Worm (Caenorhabditis elegans) whole organism, young adult: ENCODE measurements around the gene mlcd-1.

Experiments used
- B0019.2 ChIP-seq: fragments of 200-800 bp; sonication (Bioruptor generic); conservative IDR thresholded peaks from 2 replicates; pipeline ENCODE4 v1.3.6; 2022; ENCODE audit warnings: missing genetic modification reagents, missing genetic modification characterization, missing compliant biosample characterization
- B0336.3 ChIP-seq: fragments of 200-800 bp; sonication (Bioruptor generic); IDR thresholded peaks from 2 replicates; pipeline ENCODE4 v1.3.6; 2022; ENCODE audit warnings: missing genetic modification characterization, missing compliant biosample characterization
- F33H1.4 ChIP-seq: fragments of 200-800 bp; sonication (Bioruptor generic); IDR thresholded peaks from 2 replicates; pipeline ENCODE4 v1.3.6; 2022; ENCODE audit warnings: missing genetic modification reagents, missing genetic modification characterization, missing compliant biosample characterization
- F39B2.1 ChIP-seq: fragments of 200-800 bp; sonication (Bioruptor generic); IDR thresholded peaks from 2 replicates; pipeline ENCODE4 v1.3.6; 2022; ENCODE audit warnings: missing genetic modification reagents, missing genetic modification characterization, missing compliant biosample characterization
- F55B11.4 ChIP-seq: sonication (generic microtip); optimal IDR thresholded peaks from 2 replicates; lab custom pipeline; 2016; ENCODE audit warnings: missing compliant biosample characterization, missing genetic modification characterization, borderline replicate concordance; ENCODE audit not compliant: insufficient read depth
- K12H6.12 ChIP-seq: fragments of 200-800 bp; sonication (Bioruptor generic); optimal IDR thresholded peaks from 2 replicates; lab custom pipeline; 2018; ENCODE audit warnings: mild to moderate bottlenecking, missing genetic modification characterization, missing compliant biosample characterization
- T07F8.4 ChIP-seq: sonication (generic microtip); optimal IDR thresholded peaks from 2 replicates; lab custom pipeline; 2016; ENCODE audit warnings: mild to moderate bottlenecking, missing genetic modification characterization, moderate library complexity, missing compliant biosample characterization
- Y67H2A.10 ChIP-seq: fragments of 200-800 bp; sonication (Bioruptor generic); conservative IDR thresholded peaks from 2 replicates; pipeline ENCODE4 v1.3.6; 2022; ENCODE audit warnings: missing genetic modification reagents, missing genetic modification characterization, missing compliant biosample characterization
- bed-1 ChIP-seq: fragments of 200-800 bp; sonication (Bioruptor generic); IDR thresholded peaks from 2 replicates; pipeline ENCODE4 v1.3.6; 2022; ENCODE audit warnings: missing genetic modification reagents, missing genetic modification characterization, missing compliant biosample characterization
- cebp-2 ChIP-seq: fragments of 200-800 bp; sonication (Bioruptor generic); IDR thresholded peaks from 2 replicates; pipeline ENCODE4 v1.3.6; 2022; ENCODE audit warnings: missing genetic modification characterization, missing compliant biosample characterization
- ceh-27 ChIP-seq: fragments of 200-800 bp; sonication (Bioruptor generic); optimal IDR thresholded peaks from 2 replicates; lab custom pipeline; 2018; ENCODE audit warnings: mild to moderate bottlenecking, missing genetic modification characterization, moderate library complexity, missing compliant biosample characterization
- chd-7 ChIP-seq: sonication (generic microtip); optimal IDR thresholded peaks from 2 replicates; lab custom pipeline; 2016; ENCODE audit warnings: mild to moderate bottlenecking, missing genetic modification characterization, moderate library complexity, missing compliant biosample characterization
- die-1 ChIP-seq: sonication (generic microtip); optimal IDR thresholded peaks from 2 replicates; lab custom pipeline; 2016; ENCODE audit warnings: missing genotype, mild to moderate bottlenecking, missing genetic modification characterization, missing compliant biosample characterization
- dox-1 ChIP-seq: fragments of 200-800 bp; sonication (Bioruptor generic); IDR thresholded peaks from 2 replicates; pipeline ENCODE4 v1.3.6; 2022; ENCODE audit warnings: missing genetic modification reagents, missing genetic modification characterization, missing compliant biosample characterization
- egl-18 ChIP-seq: fragments of 200-800 bp; sonication (Bioruptor generic); IDR thresholded peaks from 2 replicates; pipeline ENCODE4 v1.3.6; 2022; ENCODE audit warnings: missing genetic modification reagents, missing genetic modification characterization, missing compliant biosample characterization
- ekl-4 ChIP-seq: fragments of 200-800 bp; sonication (Bioruptor generic); IDR thresholded peaks from 2 replicates; pipeline ENCODE4 v1.3.6; 2022; ENCODE audit warnings: missing genetic modification reagents, missing genetic modification characterization, missing compliant biosample characterization
- fkh-3 ChIP-seq: sonication (generic microtip); optimal IDR thresholded peaks from 2 replicates; lab custom pipeline; 2016; ENCODE audit warnings: mild to moderate bottlenecking, missing genetic modification characterization, missing compliant biosample characterization
- hmg-1.2 ChIP-seq: fragments of 200-800 bp; sonication (Bioruptor generic); IDR thresholded peaks from 2 replicates; pipeline ENCODE4 v1.3.6; 2022; ENCODE audit warnings: missing genetic modification reagents, missing genetic modification characterization, missing compliant biosample characterization
- hmg-20 ChIP-seq: fragments of 200-800 bp; sonication (Bioruptor generic); IDR thresholded peaks from 2 replicates; pipeline ENCODE4 v1.3.6; 2022; ENCODE audit warnings: missing genetic modification reagents, missing genetic modification characterization, missing compliant biosample characterization
- hrde-1 ChIP-seq: sonication (generic microtip); optimal IDR thresholded peaks from 2 replicates; lab custom pipeline; 2016; ENCODE audit warnings: missing genetic modification characterization, mild to moderate bottlenecking, missing compliant biosample characterization, moderate library complexity, missing genotype, missing genetic modification reagents, borderline replicate concordance
- lag-1 ChIP-seq: fragments of 200-800 bp; sonication (Bioruptor generic); IDR thresholded peaks from 2 replicates; pipeline ENCODE4 v1.3.6; 2022; ENCODE audit warnings: missing genetic modification reagents, missing genetic modification characterization, missing compliant biosample characterization
- let-526 ChIP-seq: fragments of 200-800 bp; sonication (Bioruptor generic); IDR thresholded peaks from 2 replicates; pipeline ENCODE4 v1.3.6; 2022; ENCODE audit warnings: missing genetic modification reagents, missing genetic modification characterization, missing compliant biosample characterization
- lin-35 ChIP-seq, 3 experiments: fragments of 150-350 bp in 2 of 3; sonication (generic microtip) in 1 of 3; optimal IDR thresholded peaks; 2 replicates each; lab custom pipeline; 2014 to 2018; ENCODE audit warnings: missing biosample characterization in 3 of 3, missing genetic modification characterization in 3 of 3, missing genetic modification reagents in 3 of 3
- lin-54 ChIP-seq: fragments of 200-800 bp; sonication (Bioruptor generic); optimal IDR thresholded peaks from 2 replicates; lab custom pipeline; 2018; ENCODE audit warnings: mild to moderate bottlenecking, missing genetic modification characterization, missing compliant biosample characterization
- lir-1 ChIP-seq: fragments of 200-800 bp; sonication (Bioruptor generic); conservative IDR thresholded peaks from 2 replicates; pipeline ENCODE4 v1.3.6; 2022; ENCODE audit warnings: missing genetic modification reagents, missing genetic modification characterization, missing compliant biosample characterization
- madf-6 ChIP-seq: fragments of 200-800 bp; sonication (Bioruptor generic); IDR thresholded peaks from 2 replicates; pipeline ENCODE4 v1.3.6; 2022; ENCODE audit warnings: missing genetic modification reagents, missing genetic modification characterization, missing compliant biosample characterization
- madf-8 ChIP-seq: fragments of 200-800 bp; sonication (Bioruptor generic); conservative IDR thresholded peaks from 2 replicates; pipeline ENCODE4 v1.3.6; 2022; ENCODE audit warnings: missing genetic modification reagents, missing genetic modification characterization, missing compliant biosample characterization
- mcd-1 ChIP-seq: fragments of 200-800 bp; sonication (Bioruptor generic); IDR thresholded peaks from 2 replicates; pipeline ENCODE4 v1.3.6; 2022; ENCODE audit warnings: missing genetic modification reagents, missing genetic modification characterization, missing compliant biosample characterization
- mel-28 ChIP-seq: sonication (generic microtip); optimal IDR thresholded peaks from 2 replicates; lab custom pipeline; 2016; ENCODE audit warnings: borderline replicate concordance, mild to moderate bottlenecking, missing genetic modification characterization, missing compliant biosample characterization
- mes-4 ChIP-seq: sonication (generic microtip); optimal IDR thresholded peaks from 2 replicates; lab custom pipeline; 2016; ENCODE audit warnings: missing genotype, missing genetic modification characterization, missing compliant biosample characterization
- nfya-2 ChIP-seq: fragments of 200-800 bp; sonication (Bioruptor generic); IDR thresholded peaks from 2 replicates; pipeline ENCODE4 v1.3.6; 2022; ENCODE audit warnings: missing genetic modification reagents, missing genetic modification characterization, missing compliant biosample characterization
- repo-1 ChIP-seq: sonication (generic microtip); optimal IDR thresholded peaks from 2 replicates; lab custom pipeline; 2017; ENCODE audit warnings: mild to moderate bottlenecking, missing genetic modification characterization, missing compliant biosample characterization
- sea-2 ChIP-seq: fragments of 200-800 bp; sonication (Bioruptor generic); IDR thresholded peaks from 2 replicates; pipeline ENCODE4 v1.3.6; 2022; ENCODE audit warnings: missing genetic modification characterization, missing compliant biosample characterization
- tbp1 ChIP-seq: fragments of 200-800 bp; sonication (Bioruptor generic); optimal IDR thresholded peaks from 2 replicates; lab custom pipeline; 2018; ENCODE audit warnings: mild to moderate bottlenecking, missing genetic modification characterization, missing compliant biosample characterization
- unc-62 ChIP-seq: fragments of 150-350 bp; optimal IDR thresholded peaks from 2 replicates; lab custom pipeline; 2014; ENCODE audit warnings: missing biosample characterization, missing genetic modification reagents, missing genetic modification characterization
- zim-3 ChIP-seq: sonication (generic microtip); optimal IDR thresholded peaks from 2 replicates; lab custom pipeline; 2017; ENCODE audit warnings: mild to moderate bottlenecking, missing genetic modification characterization, moderate library complexity, missing compliant biosample characterization
- ztf-22 ChIP-seq: fragments of 200-800 bp; sonication (Bioruptor generic); optimal IDR thresholded peaks from 2 replicates; lab custom pipeline; 2018; ENCODE audit warnings: mild to moderate bottlenecking, missing genetic modification characterization, moderate library complexity, missing compliant biosample characterization
- ztf-26 ChIP-seq: sonication (generic microtip); optimal IDR thresholded peaks from 2 replicates; lab custom pipeline; 2017; ENCODE audit warnings: missing genetic modification characterization, missing compliant biosample characterization
- ztf-28 ChIP-seq: fragments of 200-800 bp; sonication (Bioruptor generic); IDR thresholded peaks from 2 replicates; pipeline ENCODE4 v1.3.6; 2022; ENCODE audit warnings: missing genetic modification reagents, missing genetic modification characterization, missing compliant biosample characterization
- ztf-6 ChIP-seq: fragments of 200-800 bp; sonication (Bioruptor generic); IDR thresholded peaks from 2 replicates; pipeline ENCODE4 v1.3.6; 2022; ENCODE audit warnings: missing genetic modification reagents, missing genetic modification characterization, missing compliant biosample characterization

mlcd-1 gene

DNA sequence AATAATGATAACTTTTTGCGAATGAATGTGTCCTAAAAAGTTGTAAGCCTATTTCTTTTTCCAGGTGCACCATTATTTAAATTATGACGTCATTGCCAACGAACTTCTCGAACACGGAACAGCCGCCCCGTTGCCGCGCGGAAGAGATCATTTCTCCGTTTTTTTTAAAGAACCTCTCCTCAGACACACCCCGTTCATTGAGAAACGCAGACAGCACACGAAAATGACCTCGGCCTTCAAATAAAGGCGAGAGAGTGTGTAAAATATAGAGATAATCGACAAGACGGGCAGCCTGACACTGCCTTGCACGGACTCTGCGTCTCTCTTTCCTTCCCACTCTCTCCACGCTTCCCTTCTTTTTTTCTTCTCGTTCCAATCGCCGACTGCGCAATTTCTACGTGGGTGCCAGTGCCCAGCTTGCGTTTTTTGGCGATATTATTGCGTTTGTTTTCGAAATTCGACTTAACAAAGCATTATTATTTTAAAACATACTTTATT, 7.5 kb downstream of the mlcd-1 start (continued):
- TF ChIP-seq hmg-1.2 (GFP tag; lab: Robert Waterston, UW): peak; percentile 94
- no peak for TF ChIP-seq unc-62 (GFP tag; lab: Kevin White, UChicago)
- TF ChIP-seq fkh-3 (tag; lab: Kevin White, UChicago): no peak
- no peak for TF ChIP-seq lag-1 (GFP tag; lab: Robert Waterston, UW)
- TF ChIP-seq mcd-1: peak; percentile 50
- no peak for TF ChIP-seq mes-4 (tag; lab: Kevin White, UChicago)
- no peak for TF ChIP-seq sea-2 (GFP tag; lab: Robert Waterston, UW)
- TF ChIP-seq lin-54 (GFP tag; lab: Kevin White, UChicago): no peak
- TF ChIP-seq bed-1 (GFP tag; lab: Robert Waterston, UW): no peak
- no peak for TF ChIP-seq nfya-2 (GFP tag; lab: Robert Waterston, UW)
- TF ChIP-seq B0019.2 (GFP tag; lab: Robert Waterston, UW): no peak
- TF ChIP-seq zim-3 (tag; lab: Kevin White, UChicago): no peak
- TF ChIP-seq lin-35 (GFP tag; optimal IDR thresholded peaks at IDR 0.05; lab: Kevin White, UChicago): peak in 1 of 3 experiments; percentile 36
- no peak for TF ChIP-seq repo-1 (tag; lab: Kevin White, UChicago)
- no peak for TF ChIP-seq let-526 (GFP tag; lab: Robert Waterston, UW)
- no peak for TF ChIP-seq F39B2.1
- no peak for TF ChIP-seq cebp-2 (GFP tag; lab: Robert Waterston, UW)
- TF ChIP-seq ztf-22: peak; percentile 22
- TF ChIP-seq dox-1: peak; percentile 71
- no peak for TF ChIP-seq hrde-1 (tag; lab: Kevin White, UChicago)
- TF ChIP-seq ztf-26 (tag; lab: Kevin White, UChicago): peak; percentile 16
- no peak for TF ChIP-seq ztf-6 (GFP tag; lab: Robert Waterston, UW)
- no peak for TF ChIP-seq T07F8.4
- TF ChIP-seq B0336.3 (GFP tag; lab: Robert Waterston, UW): peak; percentile 64
- TF ChIP-seq hmg-20 (GFP tag; lab: Robert Waterston, UW): no peak
- TF ChIP-seq ekl-4 (GFP tag; lab: Robert Waterston, UW): no peak
- no peak for TF ChIP-seq ztf-28 (GFP tag; lab: Robert Waterston, UW)
- peak; percentile 58 for TF ChIP-seq K12H6.12 (tag; lab: Kevin White, UChicago)
- peak; percentile 17 for TF ChIP-seq tbp1
- no peak for TF ChIP-seq mel-28 (tag; lab: Kevin White, UChicago)
- no peak for TF ChIP-seq ceh-27 (GFP tag; lab: Kevin White, UChicago)
- no peak for TF ChIP-seq egl-18 (GFP tag; lab: Robert Waterston, UW)
- no peak for TF ChIP-seq F55B11.4 (tag; lab: Kevin White, UChicago)
- TF ChIP-seq lir-1 (GFP tag; lab: Robert Waterston, UW): no peak
- TF ChIP-seq chd-7 (tag; lab: Kevin White, UChicago): no peak
- TF ChIP-seq F33H1.4 (GFP tag; lab: Robert Waterston, UW): no peak
- no peak for TF ChIP-seq madf-6 (GFP tag; lab: Robert Waterston, UW)
- no peak for TF ChIP-seq die-1 (tag; lab: Kevin White, UChicago)
- TF ChIP-seq madf-8 (GFP tag; lab: Robert Waterston, UW): no peak
- TF ChIP-seq, all 124 proteins: peak for 19

DNA sequence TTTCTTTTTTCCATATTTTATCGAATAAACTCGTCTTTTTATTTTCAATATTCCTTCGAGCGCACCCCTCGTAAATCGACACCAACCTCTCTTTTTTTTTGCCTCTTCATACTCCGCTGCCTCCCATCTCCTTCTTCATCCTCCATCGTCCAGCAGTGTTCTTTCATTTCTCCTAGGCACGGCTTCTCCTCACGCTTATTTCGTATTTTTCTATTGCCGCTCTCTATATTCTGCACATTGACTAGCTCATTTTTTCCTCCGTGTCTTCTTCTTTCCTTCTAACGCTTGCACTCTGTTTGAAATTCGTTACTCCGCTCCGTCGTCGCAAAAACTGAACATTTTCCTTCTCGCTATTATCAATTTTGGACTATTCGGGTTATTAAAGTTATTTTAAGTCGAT, 12.6 kb downstream of the mlcd-1 start:
- TF ChIP-seq repo-1 (tag; lab: Kevin White, UChicago): peak; percentile 28
- TF ChIP-seq Y67H2A.10: no peak
